Fruit fly (Drosophila melanogaster) whole organism, embryonic: ENCODE measurements around the gene CG31223.
A peak's percentile ranks its signal among the peaks of the same experiment; 100 is the strongest.

Source experiments
- Ada2b ChIP-seq: fragments of 200-800 bp; sonication (Bioruptor generic); IDR thresholded peaks from 2 replicates; pipeline ENCODE4 v1.3.6; 2022; ENCODE audit warnings: missing biosample characterization, missing genetic modification characterization
- Asciz ChIP-seq: fragments of 200-800 bp; sonication (Bioruptor generic); optimal IDR thresholded peaks from 2 replicates; lab custom pipeline; 2017; ENCODE audit warnings: missing biosample characterization, mild to moderate bottlenecking, missing genetic modification characterization, missing genetic modification reagents
- Blimp-1 ChIP-seq: fragments of 200-800 bp; sonication (Bioruptor generic); optimal IDR thresholded peaks from 3 replicates; lab custom pipeline; 2018; ENCODE audit warnings: missing biosample characterization, missing genetic modification characterization, mild to moderate bottlenecking, moderate library complexity, missing genetic modification reagents
- CG12236 ChIP-seq: fragments of 200-800 bp; sonication (Bioruptor generic); optimal IDR thresholded peaks from 2 replicates; lab custom pipeline; 2016; ENCODE audit warnings: missing biosample characterization, missing genetic modification characterization
- CG1233 ChIP-seq: fragments of 200-800 bp; sonication (Bioruptor generic); optimal IDR thresholded peaks from 4 replicates; lab custom pipeline; 2018; ENCODE audit warnings: missing biosample characterization, mild to moderate bottlenecking, missing genetic modification characterization
- CG12769 ChIP-seq: fragments of 200-800 bp; sonication (Bioruptor generic); optimal IDR thresholded peaks from 2 replicates; lab custom pipeline; 2019; ENCODE audit warnings: missing biosample characterization, mild to moderate bottlenecking, missing genetic modification characterization, moderate library complexity
- CG13894 ChIP-seq: fragments of 200-800 bp; sonication (Bioruptor generic); optimal IDR thresholded peaks from 3 replicates; lab custom pipeline; 2018; ENCODE audit warnings: missing biosample characterization, mild to moderate bottlenecking, missing genetic modification characterization, moderate library complexity
- CG14710 ChIP-seq: fragments of 200-800 bp; sonication (Bioruptor generic); optimal IDR thresholded peaks from 3 replicates; lab custom pipeline; 2019; ENCODE audit warnings: missing biosample characterization, mild to moderate bottlenecking, missing genetic modification characterization, moderate library complexity
- CG14965 ChIP-seq: fragments of 200-800 bp; sonication (Bioruptor generic); optimal IDR thresholded peaks from 2 replicates; lab custom pipeline; 2016; ENCODE audit warnings: missing biosample characterization, missing genetic modification characterization, borderline replicate concordance
- CG1603 ChIP-seq: fragments of 200-800 bp; sonication (Bioruptor generic); optimal IDR thresholded peaks from 2 replicates; lab custom pipeline; 2019; ENCODE audit warnings: missing biosample characterization, mild to moderate bottlenecking, missing genetic modification characterization, moderate library complexity
- CG1832 ChIP-seq: fragments of 200-800 bp; sonication (Bioruptor generic); optimal IDR thresholded peaks from 2 replicates; lab custom pipeline; 2017; ENCODE audit warnings: missing biosample characterization, mild to moderate bottlenecking, missing genetic modification characterization, inconsistent platforms
- CG18599 ChIP-seq: fragments of 200-800 bp; sonication (Bioruptor generic); optimal IDR thresholded peaks from 3 replicates; lab custom pipeline; 2017; ENCODE audit warnings: missing biosample characterization, missing genetic modification characterization, mild to moderate bottlenecking, moderate library complexity, missing genetic modification reagents
- CG34376 ChIP-seq: fragments of 200-800 bp; sonication (Bioruptor generic); optimal IDR thresholded peaks from 2 replicates; lab custom pipeline; 2018; ENCODE audit warnings: missing biosample characterization, mild to moderate bottlenecking, missing genetic modification characterization
- CG6254 ChIP-seq: fragments of 200-800 bp; sonication (Bioruptor generic); optimal IDR thresholded peaks from 3 replicates; lab custom pipeline; 2017; ENCODE audit warnings: mild to moderate bottlenecking, missing biosample characterization, missing genetic modification reagents, missing genetic modification characterization
- CG7556 ChIP-seq: fragments of 200-800 bp; sonication (Bioruptor generic); optimal IDR thresholded peaks from 2 replicates; lab custom pipeline; 2017; ENCODE audit warnings: missing biosample characterization, mild to moderate bottlenecking, missing genetic modification characterization
- CG8359 ChIP-seq: fragments of 200-800 bp; sonication (Bioruptor generic); optimal IDR thresholded peaks from 2 replicates; lab custom pipeline; 2017; ENCODE audit warnings: missing biosample characterization, mild to moderate bottlenecking, missing genetic modification characterization, borderline replicate concordance
- Dll ChIP-seq: fragments of 200-800 bp; sonication (Bioruptor generic); IDR thresholded peaks from 4 replicates; pipeline ENCODE4 v1.3.6; 2022; ENCODE audit warnings: missing biosample characterization, missing genetic modification characterization; ENCODE audit not compliant: partially characterized antibody
- Fer2 ChIP-seq: fragments of 200-800 bp; sonication (Bioruptor generic); optimal IDR thresholded peaks from 2 replicates; lab custom pipeline; 2018; ENCODE audit warnings: missing biosample characterization, mild to moderate bottlenecking, missing genetic modification characterization, moderate library complexity
- Hr3 ChIP-seq: fragments of 200-800 bp; sonication (Bioruptor generic); optimal IDR thresholded peaks from 3 replicates; lab custom pipeline; 2016; ENCODE audit warnings: missing biosample characterization, missing genetic modification characterization
- Jarid2 ChIP-seq: fragments of 200-800 bp; sonication (Bioruptor generic); optimal IDR thresholded peaks from 3 replicates; lab custom pipeline; 2017; ENCODE audit warnings: mild to moderate bottlenecking, missing biosample characterization, missing genetic modification reagents, missing genetic modification characterization
- MBD-R2 ChIP-seq: fragments of 200-800 bp; sonication (Bioruptor generic); IDR thresholded peaks from 2 replicates; pipeline ENCODE4 v1.3.6; 2022; ENCODE audit warnings: missing biosample characterization, missing genetic modification characterization
- MESR4 ChIP-seq: fragments of 200-800 bp; sonication (Bioruptor generic); optimal IDR thresholded peaks from 2 replicates; lab custom pipeline; 2018; ENCODE audit warnings: missing biosample characterization, mild to moderate bottlenecking, missing genetic modification characterization, moderate library complexity
- MTF-1 ChIP-seq: fragments of 200-800 bp; sonication (Bioruptor generic); optimal IDR thresholded peaks from 2 replicates; lab custom pipeline; 2018; ENCODE audit warnings: missing biosample characterization, mild to moderate bottlenecking, missing genetic modification characterization, borderline replicate concordance
- Myb ChIP-seq: fragments of 200-800 bp; sonication (Bioruptor generic); optimal IDR thresholded peaks from 2 replicates; lab custom pipeline; 2016; ENCODE audit warnings: missing biosample characterization, missing genetic modification characterization
- NK7.1 ChIP-seq: fragments of 200-800 bp; sonication (Bioruptor generic); optimal IDR thresholded peaks from 3 replicates; lab custom pipeline; 2016; ENCODE audit warnings: missing biosample characterization, missing genetic modification characterization
- Ravus ChIP-seq: fragments of 200-800 bp; sonication (Bioruptor generic); IDR thresholded peaks from 2 replicates; pipeline ENCODE4 v1.3.6; 2022; ENCODE audit warnings: missing biosample characterization, missing genetic modification characterization
- Side ChIP-seq: fragments of 200-800 bp; sonication (Bioruptor generic); optimal IDR thresholded peaks from 2 replicates; lab custom pipeline; 2016; ENCODE audit warnings: missing biosample characterization, missing genetic modification characterization
- Taf1 ChIP-seq: fragments of 200-800 bp; sonication (Bioruptor generic); IDR thresholded peaks from 2 replicates; pipeline ENCODE4 v1.3.6; 2022; ENCODE audit warnings: missing biosample characterization, missing genetic modification characterization
- YL-1 ChIP-seq: fragments of 200-800 bp; sonication (Bioruptor generic); optimal IDR thresholded peaks from 3 replicates; lab custom pipeline; 2017; ENCODE audit warnings: missing biosample characterization, mild to moderate bottlenecking, missing genetic modification characterization
- al ChIP-seq: fragments of 200-800 bp; sonication (Bioruptor generic); IDR thresholded peaks from 2 replicates; pipeline ENCODE4 v1.3.6; 2022; ENCODE audit warnings: missing biosample characterization, missing genetic modification characterization
- az2 ChIP-seq: fragments of 200-800 bp; sonication (Bioruptor generic); optimal IDR thresholded peaks from 3 replicates; lab custom pipeline; 2016; ENCODE audit warnings: missing biosample characterization, missing genetic modification characterization
- caup ChIP-seq: fragments of 200-800 bp; sonication (Bioruptor generic); optimal IDR thresholded peaks from 3 replicates; lab custom pipeline; 2017; ENCODE audit warnings: missing biosample characterization, mild to moderate bottlenecking, missing genetic modification characterization, moderate library complexity; ENCODE audit not compliant: severe bottlenecking
- chn ChIP-seq: fragments of 200-800 bp; sonication (Bioruptor generic); optimal IDR thresholded peaks from 2 replicates; lab custom pipeline; 2016; ENCODE audit warnings: missing biosample characterization, missing genetic modification characterization
- dysf ChIP-seq: fragments of 200-800 bp; sonication (Bioruptor generic); IDR thresholded peaks from 3 replicates; pipeline ENCODE4 v1.3.6; 2022; ENCODE audit warnings: missing biosample characterization, missing genetic modification characterization
- gce ChIP-seq: fragments of 200-800 bp; sonication (Bioruptor generic); IDR thresholded peaks from 3 replicates; pipeline ENCODE4 v1.3.6; 2022; ENCODE audit warnings: missing biosample characterization, missing genetic modification characterization
- gcm ChIP-seq: fragments of 200-800 bp; sonication (Bioruptor generic); optimal IDR thresholded peaks from 2 replicates; lab custom pipeline; 2019; ENCODE audit warnings: missing biosample characterization, mild to moderate bottlenecking, missing genetic modification characterization, moderate library complexity
- gcm2 ChIP-seq: fragments of 200-800 bp; sonication (Bioruptor generic); optimal IDR thresholded peaks from 2 replicates; lab custom pipeline; 2016; ENCODE audit warnings: missing biosample characterization, missing genetic modification characterization
- lab ChIP-seq: fragments of 200-800 bp; sonication (Bioruptor generic); optimal IDR thresholded peaks from 3 replicates; lab custom pipeline; 2017; ENCODE audit warnings: missing biosample characterization, missing genetic modification characterization, mild to moderate bottlenecking, moderate library complexity, missing genetic modification reagents
- lilli ChIP-seq: fragments of 200-800 bp; sonication (Bioruptor generic); optimal IDR thresholded peaks from 3 replicates; lab custom pipeline; 2016; ENCODE audit warnings: missing biosample characterization, missing genetic modification characterization
- nerfin-1 ChIP-seq: fragments of 200-800 bp; sonication (Bioruptor generic); optimal IDR thresholded peaks from 3 replicates; lab custom pipeline; 2019; ENCODE audit warnings: missing biosample characterization, mild to moderate bottlenecking, missing genetic modification characterization, moderate library complexity
- peb ChIP-seq: fragments of 200-800 bp; sonication (Bioruptor generic); IDR thresholded peaks from 2 replicates; pipeline ENCODE4 v1.3.6; 2022; ENCODE audit warnings: missing biosample characterization, missing genetic modification characterization
- sima ChIP-seq: fragments of 200-800 bp; sonication (Bioruptor generic); optimal IDR thresholded peaks from 2 replicates; lab custom pipeline; 2016; ENCODE audit warnings: missing biosample characterization, missing genetic modification characterization
- sug ChIP-seq: fragments of 200-800 bp; optimal IDR thresholded peaks from 2 replicates; lab custom pipeline; 2019; ENCODE audit warnings: missing biosample characterization, mild to moderate bottlenecking, missing genetic modification characterization, moderate library complexity
- tll ChIP-seq, 2 experiments: fragments of 200-800 bp in 1 of 2; fragments of >200 bp in 1 of 2; sonication (Bioruptor generic) in 1 of 2; optimal IDR thresholded peaks; 2 replicates each; lab custom pipeline; 2017 to 2019; ENCODE audit warnings: missing biosample characterization in 2 of 2, missing genetic modification characterization in 2 of 2, mild to moderate bottlenecking in 1 of 2, moderate library complexity in 1 of 2
- tx ChIP-seq: fragments of 200-800 bp; sonication (Bioruptor generic); optimal IDR thresholded peaks from 2 replicates; lab custom pipeline; 2016; ENCODE audit warnings: missing biosample characterization, missing genetic modification characterization
- zfh2 ChIP-seq: fragments of 200-800 bp; sonication (Bioruptor generic); optimal IDR thresholded peaks from 2 replicates; lab custom pipeline; 2016; ENCODE audit warnings: missing biosample characterization, missing genetic modification characterization

The CG31223 gene

dm6 chr3R:20821815-20822375, 9.0 kb upstream of the CG31223 start, which contains the start of the genes CG17271 and RpS20 (continued):
- TF ChIP-seq CG1832 (GFP tag; lab: Kevin White, UChicago) (no peak), CG34376 (peak; percentile 90), Ravus (GFP tag; lab: Robert Waterston, UW) (peak; percentile 59), MBD-R2 (GFP tag; lab: Robert Waterston, UW) (peak; percentile 93), CG12236 (GFP tag; lab: Kevin White, UChicago) (peak; percentile 72), Blimp-1 (peak; percentile 83), Side (GFP tag; lab: Kevin White, UChicago) (peak; percentile 97), CG18599 (GFP tag; lab: Kevin White, UChicago) (peak; percentile 92), MESR4 (GFP tag; lab: Kevin White, UChicago) (peak; percentile 92)
- TF ChIP-seq, all 482 proteins: peak for 438

dm6 chr3R:20823704-20824454, 7.0 kb upstream of the CG31223 start, which contains the start of gene CG17272:
TSS of gene CG17272 (minus strand) at chr3R:20824239.
- TF ChIP-seq gce (GFP tag; lab: Robert Waterston, UW) = no peak
- TF ChIP-seq lab (GFP tag; lab: Kevin White, UChicago) = no peak
- TF ChIP-seq caup (GFP tag; lab: Kevin White, UChicago) = no peak
- no peak for TF ChIP-seq MTF-1 (GFP tag; lab: Kevin White, UChicago)
- no peak for TF ChIP-seq CG13894
- no peak for TF ChIP-seq CG14965 (GFP tag; lab: Kevin White, UChicago)
- TF ChIP-seq NK7.1 (GFP tag; lab: Kevin White, UChicago) = no peak
- no peak for TF ChIP-seq lilli (GFP tag; lab: Kevin White, UChicago)
- peak; percentile 71 for TF ChIP-seq sug (tag; lab: Kevin White, UChicago)
- peak; percentile 39 for TF ChIP-seq YL-1 (GFP tag; lab: Kevin White, UChicago)
- TF ChIP-seq CG1603 = peak; percentile 37
- no peak for TF ChIP-seq peb (GFP tag; lab: Robert Waterston, UW)
- TF ChIP-seq CG34376 = no peak
- no peak for TF ChIP-seq Ada2b (GFP tag; lab: Robert Waterston, UW)
- no peak for TF ChIP-seq Asciz (GFP tag; lab: Kevin White, UChicago)
- no peak for TF ChIP-seq Dll (GFP tag; lab: Robert Waterston, UW)
- peak; percentile 63 for TF ChIP-seq CG6254 (GFP tag; lab: Kevin White, UChicago)
- no peak for TF ChIP-seq gcm (GFP tag; lab: Kevin White, UChicago)
- no peak for TF ChIP-seq tll (GFP tag; optimal IDR thresholded peaks at IDR 0.05; lab: Kevin White, UChicago)
- no peak for TF ChIP-seq al (GFP tag; lab: Robert Waterston, UW)
- no peak for TF ChIP-seq zfh2 (GFP tag; lab: Kevin White, UChicago)
- no peak for TF ChIP-seq az2 (GFP tag; lab: Kevin White, UChicago)
- peak; percentile 44 for TF ChIP-seq CG12769 (tag; lab: Kevin White, UChicago)
- no peak for TF ChIP-seq Jarid2 (GFP tag; lab: Kevin White, UChicago)
- no peak for TF ChIP-seq Fer2 (tag; lab: Kevin White, UChicago)
- TF ChIP-seq dysf (GFP tag; lab: Robert Waterston, UW) = no peak
- TF ChIP-seq nerfin-1 (tag; lab: Kevin White, UChicago) = no peak
- TF ChIP-seq Hr3 (GFP tag; lab: Kevin White, UChicago) = no peak
- TF ChIP-seq CG14710 (tag; lab: Kevin White, UChicago) = peak; percentile 44
- no peak for TF ChIP-seq tx (GFP tag; lab: Kevin White, UChicago)
- TF ChIP-seq Myb (GFP tag; lab: Kevin White, UChicago) = peak; percentile 48
- no peak for TF ChIP-seq CG8359 (GFP tag; lab: Kevin White, UChicago)
- TF ChIP-seq sima (GFP tag; lab: Kevin White, UChicago) = no peak
- TF ChIP-seq gcm2 (GFP tag; lab: Kevin White, UChicago) = no peak
- no peak for TF ChIP-seq chn (GFP tag; lab: Kevin White, UChicago)
- TF ChIP-seq CG1233 (GFP tag; lab: Kevin White, UChicago) = no peak
- no peak for TF ChIP-seq Taf1 (GFP tag; lab: Robert Waterston, UW)
- TF ChIP-seq CG7556 (GFP tag; lab: Kevin White, UChicago) = no peak
